Fruit fly (Drosophila melanogaster) whole organism: ENCODE data around the gene CG34313.

Source experiments
- CG8478 ChIP-seq: fragments of >200 bp; optimal IDR thresholded peaks from 2 replicates; lab custom pipeline; 2018; ENCODE audit warnings: inconsistent platforms
- Dll ChIP-seq: fragments of >200 bp; optimal IDR thresholded peaks from 2 replicates; lab custom pipeline; 2017
- EcR ChIP-seq, 2 experiments: fragments of >200 bp; optimal IDR thresholded peaks; 2 replicates each; lab custom pipeline; 2017; ENCODE audit warnings: missing biosample characterization in 2 of 2, missing genetic modification characterization in 2 of 2, missing genetic modification reagents in 2 of 2
- pan ChIP-seq: fragments of >200 bp; optimal IDR thresholded peaks from 2 replicates; lab custom pipeline; 2017
- psq ChIP-seq: fragments of >200 bp; optimal IDR thresholded peaks from 2 replicates; lab custom pipeline; 2017
- usp ChIP-seq: fragments of >200 bp; optimal IDR thresholded peaks from 2 replicates; lab custom pipeline; 2017; ENCODE audit warnings: missing biosample characterization, missing genetic modification characterization, mixed read lengths

dm6 chr2L:16886459-16886858 lies 7.1 kb downstream of the CG34313 start:
- TF ChIP-seq CG8478 (no peak), psq (lab: Kevin White, UChicago) (no peak), usp (GFP tag; lab: Kevin White, UChicago) (no peak), EcR (GFP tag; optimal IDR thresholded peaks at IDR 0.05; lab: Kevin White, UChicago) (no peak), pan (no peak), Dll (lab: Kevin White, UChicago) (no peak)
